Worm (Caenorhabditis elegans) whole organism, midembryonic: Measurements from ENCODE around the gene coa-1.

ENCODE experiments used
- T22C8.4 ChIP-seq: fragments of 200-800 bp; sonication (Bioruptor generic); IDR thresholded peaks from 2 replicates; pipeline ENCODE4 v1.3.6; 2022; ENCODE audit warnings: missing genetic modification characterization, missing compliant biosample characterization
- flt-1 ChIP-seq: fragments of 200-800 bp; sonication (Bioruptor generic); IDR thresholded peaks from 2 replicates; pipeline ENCODE4 v1.3.6; 2022; ENCODE audit warnings: missing genetic modification characterization, missing compliant biosample characterization
- klf-2 ChIP-seq: fragments of 200-800 bp; sonication (Bioruptor generic); conservative IDR thresholded peaks from 2 replicates; pipeline ENCODE4 v1.3.6; 2022; ENCODE audit warnings: missing genetic modification reagents, missing genetic modification characterization, missing compliant biosample characterization
- med-1 ChIP-seq: sonication (generic microtip); optimal IDR thresholded peaks from 2 replicates; lab custom pipeline; 2017; ENCODE audit warnings: missing genetic modification characterization, mild to moderate bottlenecking, missing compliant biosample characterization, antibody characterized with exemption, missing genetic modification reagents; ENCODE audit not compliant: insufficient read depth
- ztf-23 ChIP-seq: fragments of 200-800 bp; sonication (Bioruptor generic); IDR thresholded peaks from 2 replicates; pipeline ENCODE4 v1.3.6; 2022; ENCODE audit warnings: missing genetic modification reagents, missing genetic modification characterization, missing compliant biosample characterization

ce11 chrIV:157809-158208 is 47.3 kb upstream of the coa-1 start, which contains the start of gene gegf-1:
- TF ChIP-seq flt-1 (GFP tag; lab: Robert Waterston, UW) (no peak), klf-2 (no peak), ztf-23 (GFP tag; lab: Robert Waterston, UW) (no peak), med-1 (GFP tag; lab: Kevin White, UChicago) (no peak), T22C8.4 (GFP tag; lab: Robert Waterston, UW) (no peak)
